Worm (Caenorhabditis elegans): ENCODE data around the gene clc-20.

DNA sequence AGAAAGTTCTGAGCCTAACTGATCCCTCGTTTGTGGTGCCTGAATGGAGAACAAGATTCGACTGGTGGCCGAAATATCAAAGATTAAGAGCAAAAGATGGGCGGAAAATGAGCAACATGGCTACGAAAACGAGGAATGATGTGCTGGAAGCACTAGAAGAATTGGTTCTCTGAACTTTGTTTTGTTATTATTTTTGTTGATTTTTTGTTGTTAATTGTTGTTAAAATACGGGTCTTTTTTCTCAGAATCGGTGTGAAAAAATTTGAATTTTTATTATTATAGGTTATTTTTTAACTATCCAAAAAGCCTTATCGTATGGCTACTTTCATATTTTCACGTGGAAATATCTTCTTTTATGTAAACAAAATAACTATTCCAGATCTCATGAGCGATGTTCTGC is 16.1 kb upstream of the clc-20 start, which contains the start of gene K02F3.12:
- TF ChIP-seq ceh-9 (tag; optimal IDR thresholded peaks at IDR 0.05) (no peak), dve-1 (tag; optimal IDR thresholded peaks at IDR 0.05) (no peak), sox-2 (GFP tag; IDR thresholded peaks at IDR 0.05) (no peak), K09A11.1 (tag; optimal IDR thresholded peaks at IDR 0.05; ENCODE audit: insufficient read depth) (no peak), ama-1 (optimal IDR thresholded peaks at IDR 0.05) (no peak), sox-4 (tag; optimal IDR thresholded peaks at IDR 0.05) (no peak), nfya-1 (tag; optimal IDR thresholded peaks at IDR 0.05) (no peak), unc-3 (GFP tag; conservative IDR thresholded peaks at IDR 0.05) (no peak), unc-3 (tag; optimal IDR thresholded peaks at IDR 0.05) (no peak), elt-2 (tag; optimal IDR thresholded peaks at IDR 0.05) (no peak), che-1 (tag; optimal IDR thresholded peaks at IDR 0.05) (no peak), ztf-16 (tag; optimal IDR thresholded peaks at IDR 0.05) (no peak)
